Worm (Caenorhabditis elegans) whole organism, mixed stage, embryonic: ENCODE results near the gene arrd-22.

Source experiments
- M03D4.4 ChIP-seq: sonication (generic microtip); optimal IDR thresholded peaks from 2 replicates; lab custom pipeline; 2017; ENCODE audit warnings: mild to moderate bottlenecking, missing genetic modification characterization, missing compliant biosample characterization
- bed-3 ChIP-seq: fragments of 200-800 bp; sonication (Bioruptor generic); optimal IDR thresholded peaks from 3 replicates; lab custom pipeline; 2018; ENCODE audit warnings: mild to moderate bottlenecking, missing genetic modification characterization, moderate library complexity, missing compliant biosample characterization
- ceh-39 ChIP-seq: fragments of 150-350 bp; optimal IDR thresholded peaks from 2 replicates; lab custom pipeline; 2014; ENCODE audit warnings: missing biosample characterization, missing genetic modification characterization
- ceh-43 ChIP-seq: fragments of 200-800 bp; sonication (Bioruptor generic); optimal IDR thresholded peaks from 2 replicates; lab custom pipeline; 2018; ENCODE audit warnings: mild to moderate bottlenecking, missing genetic modification characterization, moderate library complexity, missing compliant biosample characterization
- ceh-83 ChIP-seq: fragments of 200-800 bp; sonication (Bioruptor generic); optimal IDR thresholded peaks from 2 replicates; lab custom pipeline; 2018; ENCODE audit warnings: mild to moderate bottlenecking, missing genetic modification characterization, missing compliant biosample characterization
- ces-1 ChIP-seq: fragments of 150-350 bp; optimal IDR thresholded peaks from 2 replicates; lab custom pipeline; 2014; ENCODE audit warnings: missing biosample characterization, missing genetic modification reagents, missing genetic modification characterization
- cnd-1 ChIP-seq: fragments of 200-800 bp; sonication (Bioruptor generic); optimal IDR thresholded peaks from 2 replicates; lab custom pipeline; 2018; ENCODE audit warnings: mild to moderate bottlenecking, missing genetic modification characterization, missing compliant biosample characterization
- elt-1 ChIP-seq: sonication (generic microtip); optimal IDR thresholded peaks from 2 replicates; lab custom pipeline; 2017; ENCODE audit warnings: missing genetic modification characterization, mild to moderate bottlenecking, missing compliant biosample characterization, antibody characterized with exemption, moderate library complexity, borderline replicate concordance; ENCODE audit not compliant: insufficient read depth
- ham-2 ChIP-seq: fragments of 200-800 bp; sonication (Bioruptor generic); optimal IDR thresholded peaks from 2 replicates; lab custom pipeline; 2018; ENCODE audit warnings: mild to moderate bottlenecking, missing genetic modification characterization, missing compliant biosample characterization
- hlh-1 ChIP-seq: fragments of 150-350 bp; optimal IDR thresholded peaks from 2 replicates; lab custom pipeline; 2014; ENCODE audit warnings: missing biosample characterization, missing genetic modification reagents, missing genetic modification characterization
- lin-13 ChIP-seq: fragments of 150-350 bp; optimal IDR thresholded peaks from 2 replicates; lab custom pipeline; 2014; ENCODE audit warnings: missing biosample characterization, missing genetic modification characterization
- lin-32 ChIP-seq: fragments of 200-800 bp; sonication (Bioruptor generic); optimal IDR thresholded peaks from 2 replicates; lab custom pipeline; 2018; ENCODE audit warnings: mild to moderate bottlenecking, missing genetic modification characterization, missing compliant biosample characterization
- lsy-2 ChIP-seq: fragments of 150-350 bp; optimal IDR thresholded peaks from 2 replicates; lab custom pipeline; 2014; ENCODE audit warnings: missing biosample characterization, missing genetic modification characterization
- mls-2 ChIP-seq: sonication (generic microtip); optimal IDR thresholded peaks from 2 replicates; lab custom pipeline; 2016; ENCODE audit warnings: mild to moderate bottlenecking, missing genetic modification characterization, moderate library complexity, missing compliant biosample characterization
- nhr-12 ChIP-seq: fragments of 150-350 bp; optimal IDR thresholded peaks from 2 replicates; lab custom pipeline; 2014; ENCODE audit warnings: missing biosample characterization, missing genetic modification characterization
- nhr-2 ChIP-seq: fragments of 150-350 bp; optimal IDR thresholded peaks from 2 replicates; lab custom pipeline; 2014; ENCODE audit warnings: missing biosample characterization, missing genetic modification characterization
- nhr-237 ChIP-seq: fragments of 150-350 bp; optimal IDR thresholded peaks from 2 replicates; lab custom pipeline; 2014; ENCODE audit warnings: missing biosample characterization, missing genetic modification characterization
- nhr-28 ChIP-seq: fragments of 150-350 bp; optimal IDR thresholded peaks from 2 replicates; lab custom pipeline; 2014; ENCODE audit warnings: missing biosample characterization, missing genetic modification characterization
- nhr-76 ChIP-seq: sonication (generic microtip); optimal IDR thresholded peaks from 2 replicates; lab custom pipeline; 2017; ENCODE audit warnings: missing biosample characterization, missing genetic modification characterization
- pha-4 ChIP-seq: fragments of 150-350 bp; optimal IDR thresholded peaks from 2 replicates; lab custom pipeline; 2018; ENCODE audit warnings: missing biosample characterization, missing genetic modification reagents, missing genetic modification characterization
- sem-2 ChIP-seq: fragments of 200-800 bp; sonication (Bioruptor generic); optimal IDR thresholded peaks from 2 replicates; lab custom pipeline; 2018; ENCODE audit warnings: mild to moderate bottlenecking, missing genetic modification characterization, missing compliant biosample characterization
- snpc-4 ChIP-seq: fragments of 150-350 bp; optimal IDR thresholded peaks from 2 replicates; lab custom pipeline; 2014; ENCODE audit warnings: missing biosample characterization, missing genetic modification characterization
- sptf-1 ChIP-seq: sonication (generic microtip); optimal IDR thresholded peaks from 2 replicates; lab custom pipeline; 2017; ENCODE audit warnings: mild to moderate bottlenecking, missing genetic modification characterization, moderate library complexity, missing compliant biosample characterization
- tbx-8 ChIP-seq: fragments of 200-800 bp; sonication (Bioruptor generic); optimal IDR thresholded peaks from 2 replicates; lab custom pipeline; 2018; ENCODE audit warnings: mild to moderate bottlenecking, missing genetic modification characterization, moderate library complexity, missing compliant biosample characterization
- unc-120 ChIP-seq: sonication (generic microtip); optimal IDR thresholded peaks from 2 replicates; lab custom pipeline; 2017; ENCODE audit warnings: missing genetic modification characterization, missing compliant biosample characterization; ENCODE audit not compliant: poor library complexity, severe bottlenecking
- zip-8 ChIP-seq: fragments of 150-350 bp; optimal IDR thresholded peaks from 2 replicates; lab custom pipeline; 2014; ENCODE audit warnings: missing biosample characterization, missing genetic modification characterization
- ztf-11 ChIP-seq: fragments of 150-350 bp; optimal IDR thresholded peaks from 2 replicates; lab custom pipeline; 2014; ENCODE audit warnings: missing biosample characterization, missing genetic modification characterization

arrd-22 gene

ce11 chrV:3445090-3445832, 34.9 kb downstream of the arrd-22 start:
- TF ChIP-seq ceh-39 (tag; lab: Kevin White, UChicago) (no peak), mls-2 (peak; percentile 22), M03D4.4 (tag; lab: Kevin White, UChicago) (peak; percentile 25)

- TF ChIP-seq sptf-1 (tag; lab: Kevin White, UChicago) (peak; percentile 58), nhr-28 (tag; lab: Kevin White, UChicago) (no peak), lin-13 (tag; lab: Kevin White, UChicago) (no peak), nhr-2 (tag; lab: Kevin White, UChicago) (peak; percentile 92), ceh-43 (GFP tag; lab: Kevin White, UChicago) (peak; percentile 43), tbx-8 (no peak), zip-8 (tag; lab: Kevin White, UChicago) (peak; percentile 62), cnd-1 (tag; lab: Kevin White, UChicago) (peak; percentile 65), hlh-1 (tag; lab: Kevin White, UChicago) (no peak), pha-4 (no peak), sem-2 (GFP tag; lab: Kevin White, UChicago) (no peak)
Measured at ce11 chrV:3449810-3450209, 39.5 kb downstream of the arrd-22 start.

DNA sequence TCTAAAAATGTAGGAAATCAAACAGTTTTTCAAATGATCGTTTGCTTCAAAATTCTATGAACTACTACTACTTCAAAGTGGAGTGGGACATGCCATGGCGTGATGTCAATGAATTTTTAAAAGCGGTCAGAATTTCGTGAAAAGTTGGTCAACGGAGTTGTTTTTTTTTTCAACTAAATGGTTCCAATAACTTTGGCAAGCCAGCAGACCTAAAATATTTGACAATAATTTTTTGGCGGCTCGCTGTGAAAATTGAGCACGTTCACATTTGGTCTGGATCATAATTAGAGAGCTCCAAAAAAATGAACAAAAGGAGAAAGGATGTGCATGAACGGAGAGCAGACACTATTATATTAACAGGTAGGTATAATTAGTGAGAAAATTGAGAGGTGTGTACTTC, 40.0 kb downstream of the arrd-22 start:
- TF ChIP-seq nhr-76 (tag; lab: Kevin White, UChicago) (no peak), sptf-1 (tag; lab: Kevin White, UChicago) (peak; percentile 7)

DNA sequence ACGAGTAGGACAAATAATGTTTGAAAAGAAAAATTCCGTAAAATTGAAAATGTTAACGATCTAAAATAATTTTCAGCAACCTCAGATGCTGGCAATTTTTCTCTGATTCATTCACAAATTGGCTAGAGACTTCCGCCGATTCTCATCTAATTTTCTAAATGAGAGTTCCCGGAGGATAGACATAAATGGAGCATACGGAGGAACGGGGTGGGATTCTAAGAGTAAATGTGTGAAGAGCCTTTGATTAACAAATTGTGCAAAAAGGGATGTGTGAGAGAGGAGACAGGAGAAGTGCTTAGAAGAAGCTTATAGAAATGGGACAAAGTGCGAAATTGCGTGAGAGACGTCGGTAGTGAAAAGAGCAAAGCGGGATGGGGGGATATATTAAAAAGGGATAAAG, 41.3 kb downstream of the arrd-22 start:
- peak; percentile 92 for TF ChIP-seq ces-1 (GFP tag; lab: Kevin White, UChicago)
- no peak for TF ChIP-seq ceh-43 (GFP tag; lab: Kevin White, UChicago)
- no peak for TF ChIP-seq lin-13 (tag; lab: Kevin White, UChicago)

- TF ChIP-seq bed-3 (GFP tag; lab: Kevin White, UChicago) (no peak), ces-1 (GFP tag; lab: Kevin White, UChicago) (peak; percentile 94)
Measured at ce11 chrV:3452489-3452888, 42.2 kb downstream of the arrd-22 start.

ce11 chrV:3454620-3455019, 44.3 kb downstream of the arrd-22 start:
- TF ChIP-seq lsy-2: no peak
- no peak for TF ChIP-seq lin-32 (GFP tag; lab: Kevin White, UChicago)
- peak; percentile 93 for TF ChIP-seq ces-1 (GFP tag; lab: Kevin White, UChicago)
- TF ChIP-seq cnd-1 (tag; lab: Kevin White, UChicago): peak; percentile 44
- TF ChIP-seq lin-13 (tag; lab: Kevin White, UChicago): peak; percentile 32
- TF ChIP-seq ztf-11 (tag; lab: Kevin White, UChicago): no peak
- TF ChIP-seq nhr-28 (tag; lab: Kevin White, UChicago): no peak
- TF ChIP-seq nhr-237 (tag; lab: Kevin White, UChicago): no peak
- TF ChIP-seq nhr-76 (tag; lab: Kevin White, UChicago): no peak
- TF ChIP-seq ceh-39 (tag; lab: Kevin White, UChicago): no peak
- no peak for TF ChIP-seq snpc-4
- no peak for TF ChIP-seq ceh-83 (GFP tag; lab: Kevin White, UChicago)
- no peak for TF ChIP-seq pha-4
- TF ChIP-seq hlh-1 (tag; lab: Kevin White, UChicago): peak; percentile 76
- TF ChIP-seq ceh-43 (GFP tag; lab: Kevin White, UChicago): no peak
- TF ChIP-seq nhr-2 (tag; lab: Kevin White, UChicago): no peak
- TF ChIP-seq M03D4.4 (tag; lab: Kevin White, UChicago): no peak
- no peak for TF ChIP-seq elt-1
- no peak for TF ChIP-seq unc-120 (tag; lab: Kevin White, UChicago)
- no peak for TF ChIP-seq ham-2 (GFP tag; lab: Kevin White, UChicago)
- no peak for TF ChIP-seq sem-2 (GFP tag; lab: Kevin White, UChicago)
- no peak for TF ChIP-seq nhr-12 (tag; lab: Kevin White, UChicago)
- TF ChIP-seq, all 35 proteins: peak for 4
